Fruit fly (Drosophila melanogaster) whole organism, embryonic: ENCODE data around the gene ABCB7.

Source experiments
- Atf-2 ChIP-seq: fragments of 200-800 bp; sonication (Bioruptor generic); optimal IDR thresholded peaks from 2 replicates; lab custom pipeline; 2016; ENCODE audit warnings: missing biosample characterization, missing genetic modification characterization
- Atf6 ChIP-seq: fragments of 200-800 bp; sonication (Bioruptor generic); IDR thresholded peaks from 2 replicates; pipeline ENCODE4 v1.3.6; 2022; ENCODE audit warnings: missing biosample characterization, missing genetic modification characterization
- CG11093 ChIP-seq: fragments of 200-800 bp; sonication (Bioruptor generic); IDR thresholded peaks from 3 replicates; pipeline ENCODE4 v1.3.6; 2022; ENCODE audit warnings: missing biosample characterization, missing genetic modification characterization
- CG12299 ChIP-seq: fragments of 200-800 bp; sonication (Bioruptor generic); optimal IDR thresholded peaks from 2 replicates; lab custom pipeline; 2018; ENCODE audit warnings: missing biosample characterization, mild to moderate bottlenecking, missing genetic modification characterization
- CG1233 ChIP-seq: fragments of 200-800 bp; sonication (Bioruptor generic); optimal IDR thresholded peaks from 4 replicates; lab custom pipeline; 2018; ENCODE audit warnings: missing biosample characterization, mild to moderate bottlenecking, missing genetic modification characterization
- CG12659 ChIP-seq: fragments of 200-800 bp; sonication (Bioruptor generic); optimal IDR thresholded peaks from 3 replicates; lab custom pipeline; 2017; ENCODE audit warnings: mild to moderate bottlenecking, missing biosample characterization, missing genetic modification reagents, missing genetic modification characterization
- CG13123 ChIP-seq: fragments of 200-800 bp; sonication (Bioruptor generic); optimal IDR thresholded peaks from 2 replicates; lab custom pipeline; 2016; ENCODE audit warnings: missing biosample characterization, missing genetic modification characterization
- CG14441 ChIP-seq: fragments of 200-800 bp; sonication (Bioruptor generic); IDR thresholded peaks from 2 replicates; pipeline ENCODE4 v1.3.6; 2022; ENCODE audit warnings: missing biosample characterization, missing genetic modification characterization
- CG14860 ChIP-seq: fragments of 200-800 bp; sonication (Bioruptor generic); IDR thresholded peaks from 3 replicates; pipeline ENCODE4 v1.3.6; 2022; ENCODE audit warnings: missing biosample characterization, missing genetic modification characterization; ENCODE audit not compliant: partially characterized antibody
- CG15479 ChIP-seq: fragments of 200-800 bp; sonication (Bioruptor generic); optimal IDR thresholded peaks from 3 replicates; lab custom pipeline; 2019; ENCODE audit warnings: missing biosample characterization, mild to moderate bottlenecking, missing genetic modification characterization, moderate library complexity
- CG1832 ChIP-seq: fragments of 200-800 bp; sonication (Bioruptor generic); optimal IDR thresholded peaks from 2 replicates; lab custom pipeline; 2017; ENCODE audit warnings: missing biosample characterization, mild to moderate bottlenecking, missing genetic modification characterization, inconsistent platforms
- CG2678 ChIP-seq: fragments of 200-800 bp; sonication (Bioruptor generic); optimal IDR thresholded peaks from 3 replicates; lab custom pipeline; 2019; ENCODE audit warnings: missing biosample characterization, mild to moderate bottlenecking, missing genetic modification characterization, moderate library complexity
- CG31441 ChIP-seq: fragments of 200-800 bp; sonication (Bioruptor generic); IDR thresholded peaks from 2 replicates; pipeline ENCODE4 v1.3.6; 2022; ENCODE audit warnings: missing biosample characterization, missing genetic modification characterization
- CG3281 ChIP-seq: fragments of 200-800 bp; sonication (Bioruptor generic); optimal IDR thresholded peaks from 3 replicates; lab custom pipeline; 2017; ENCODE audit warnings: missing biosample characterization, mild to moderate bottlenecking, missing genetic modification characterization
- CG33213 ChIP-seq: fragments of 200-800 bp; sonication (Bioruptor generic); optimal IDR thresholded peaks from 3 replicates; lab custom pipeline; 2016; ENCODE audit warnings: missing biosample characterization, missing genetic modification characterization
- CG34224 ChIP-seq: fragments of 200-800 bp; sonication (Bioruptor generic); IDR thresholded peaks from 3 replicates; pipeline ENCODE4 v1.3.6; 2022; ENCODE audit warnings: missing biosample characterization, missing genetic modification characterization; ENCODE audit not compliant: partially characterized antibody
- CG34422 ChIP-seq: fragments of 200-800 bp; sonication (Bioruptor generic); IDR thresholded peaks from 3 replicates; pipeline ENCODE4 v1.3.6; 2022; ENCODE audit warnings: missing biosample characterization, missing genetic modification characterization
- CG6683 ChIP-seq: fragments of 200-800 bp; sonication (Bioruptor generic); optimal IDR thresholded peaks from 2 replicates; lab custom pipeline; 2017; ENCODE audit warnings: missing biosample characterization, mild to moderate bottlenecking, missing genetic modification characterization, missing genetic modification reagents
- CG7271 ChIP-seq: fragments of 200-800 bp; sonication (Bioruptor generic); optimal IDR thresholded peaks from 2 replicates; lab custom pipeline; 2018; ENCODE audit warnings: missing biosample characterization, mild to moderate bottlenecking, missing genetic modification characterization, moderate library complexity
- CG7556 ChIP-seq: fragments of 200-800 bp; sonication (Bioruptor generic); optimal IDR thresholded peaks from 2 replicates; lab custom pipeline; 2017; ENCODE audit warnings: missing biosample characterization, mild to moderate bottlenecking, missing genetic modification characterization
- CG7963 ChIP-seq: fragments of 200-800 bp; sonication (Bioruptor generic); IDR thresholded peaks from 3 replicates; pipeline ENCODE4 v1.3.6; 2022; ENCODE audit warnings: missing biosample characterization, missing genetic modification characterization; ENCODE audit not compliant: partially characterized antibody
- CG8089 ChIP-seq: fragments of 200-800 bp; sonication (Bioruptor generic); optimal IDR thresholded peaks from 3 replicates; lab custom pipeline; 2016; ENCODE audit warnings: missing biosample characterization, missing genetic modification characterization
- CG9215 ChIP-seq: fragments of 200-800 bp; sonication (Bioruptor generic); IDR thresholded peaks from 2 replicates; pipeline ENCODE4 v1.3.6; 2022; ENCODE audit warnings: missing biosample characterization, missing genetic modification characterization
- CG9437 ChIP-seq: fragments of 200-800 bp; sonication (Bioruptor generic); optimal IDR thresholded peaks from 2 replicates; lab custom pipeline; 2018; ENCODE audit warnings: missing biosample characterization, mild to moderate bottlenecking, missing genetic modification characterization
- Ets97D ChIP-seq: fragments of 200-800 bp; sonication (Bioruptor generic); optimal IDR thresholded peaks from 3 replicates; lab custom pipeline; 2016; ENCODE audit warnings: missing biosample characterization, missing genetic modification characterization
- HLH4C ChIP-seq: fragments of 200-800 bp; sonication (Bioruptor generic); IDR thresholded peaks from 3 replicates; pipeline ENCODE4 v1.3.6; 2022; ENCODE audit warnings: missing biosample characterization, missing genetic modification characterization; ENCODE audit not compliant: partially characterized antibody
- Hmx ChIP-seq: fragments of 200-800 bp; sonication (Bioruptor generic); optimal IDR thresholded peaks from 2 replicates; lab custom pipeline; 2016; ENCODE audit warnings: missing biosample characterization, missing genetic modification characterization
- Mes4 ChIP-seq: fragments of 200-800 bp; sonication (Bioruptor generic); optimal IDR thresholded peaks from 2 replicates; lab custom pipeline; 2016; ENCODE audit warnings: missing biosample characterization, missing genetic modification characterization
- NK7.1 ChIP-seq: fragments of 200-800 bp; sonication (Bioruptor generic); optimal IDR thresholded peaks from 3 replicates; lab custom pipeline; 2016; ENCODE audit warnings: missing biosample characterization, missing genetic modification characterization
- Opbp ChIP-seq: fragments of 200-800 bp; sonication (Bioruptor generic); IDR thresholded peaks from 3 replicates; pipeline ENCODE4 v1.3.6; 2022; ENCODE audit warnings: missing biosample characterization, missing genetic modification characterization; ENCODE audit not compliant: partially characterized antibody
- PHDP ChIP-seq: fragments of 200-800 bp; sonication (Bioruptor generic); optimal IDR thresholded peaks from 3 replicates; lab custom pipeline; 2018; ENCODE audit warnings: missing biosample characterization, mild to moderate bottlenecking, missing genetic modification characterization, moderate library complexity
- Taf1 ChIP-seq: fragments of 200-800 bp; sonication (Bioruptor generic); IDR thresholded peaks from 2 replicates; pipeline ENCODE4 v1.3.6; 2022; ENCODE audit warnings: missing biosample characterization, missing genetic modification characterization
- Xrp1 ChIP-seq: fragments of 200-800 bp; sonication (Bioruptor generic); IDR thresholded peaks from 2 replicates; pipeline ENCODE4 v1.3.6; 2022; ENCODE audit warnings: missing biosample characterization, missing genetic modification characterization
- ap ChIP-seq: fragments of 200-800 bp; sonication (Bioruptor generic); IDR thresholded peaks from 2 replicates; pipeline ENCODE4 v1.3.6; 2022; ENCODE audit warnings: missing biosample characterization, missing genetic modification characterization
- bbx ChIP-seq: fragments of 200-800 bp; sonication (Bioruptor generic); IDR thresholded peaks from 2 replicates; pipeline ENCODE4 v1.3.6; 2022; ENCODE audit warnings: missing biosample characterization, missing genetic modification characterization; ENCODE audit not compliant: partially characterized antibody
- bcd ChIP-seq: fragments of 200-800 bp; sonication (Bioruptor generic); optimal IDR thresholded peaks from 2 replicates; lab custom pipeline; 2017; ENCODE audit warnings: missing biosample characterization, mild to moderate bottlenecking, missing genetic modification characterization
- corto ChIP-seq: fragments of 200-800 bp; sonication (Bioruptor generic); optimal IDR thresholded peaks from 2 replicates; lab custom pipeline; 2016; ENCODE audit warnings: missing biosample characterization, mild to moderate bottlenecking, missing genetic modification characterization, moderate library complexity
- croc ChIP-seq: fragments of 200-800 bp; sonication (Bioruptor generic); conservative IDR thresholded peaks from 3 replicates; pipeline ENCODE4 v1.3.6; 2022; ENCODE audit warnings: missing biosample characterization, missing genetic modification characterization
- disco-r ChIP-seq: fragments of 200-800 bp; sonication (Bioruptor generic); optimal IDR thresholded peaks from 2 replicates; lab custom pipeline; 2016; ENCODE audit warnings: missing biosample characterization, missing genetic modification characterization
- dmrt11E ChIP-seq: fragments of 200-800 bp; sonication (Bioruptor generic); optimal IDR thresholded peaks from 3 replicates; lab custom pipeline; 2018; ENCODE audit warnings: missing biosample characterization, mild to moderate bottlenecking, missing genetic modification characterization, moderate library complexity
- fd96Cb ChIP-seq: fragments of 200-800 bp; sonication (Bioruptor generic); optimal IDR thresholded peaks from 2 replicates; lab custom pipeline; 2018; ENCODE audit warnings: missing biosample characterization, mild to moderate bottlenecking, missing genetic modification characterization, moderate library complexity
- gt ChIP-seq: fragments of 200-800 bp; sonication (Bioruptor generic); IDR thresholded peaks from 2 replicates; pipeline ENCODE4 v1.3.6; 2022; ENCODE audit warnings: missing biosample characterization, missing genetic modification characterization
- lmd ChIP-seq: fragments of 200-800 bp; sonication (Bioruptor generic); IDR thresholded peaks from 2 replicates; pipeline ENCODE4 v1.3.6; 2022; ENCODE audit warnings: missing biosample characterization, missing genetic modification characterization
- lola ChIP-seq, 3 experiments: fragments of >200 bp in 2 of 3; fragments of 200-800 bp in 1 of 3; sonication (Bioruptor generic) in 1 of 3; optimal IDR thresholded peaks; 2 replicates each; lab custom pipeline; 2017 to 2019; ENCODE audit warnings: missing biosample characterization in 3 of 3, missing genetic modification characterization in 3 of 3, mild to moderate bottlenecking in 1 of 3, moderate library complexity in 1 of 3
- onecut ChIP-seq: fragments of 200-800 bp; sonication (Bioruptor generic); IDR thresholded peaks from 2 replicates; pipeline ENCODE4 v1.3.6; 2022; ENCODE audit warnings: missing biosample characterization, missing genetic modification characterization
- otp ChIP-seq: fragments of 200-800 bp; sonication (Bioruptor generic); IDR thresholded peaks from 3 replicates; pipeline ENCODE4, ENCODE4 v1.3.6; 2022; ENCODE audit warnings: missing biosample characterization, missing genetic modification characterization
- sr ChIP-seq: fragments of 200-800 bp; sonication (Bioruptor generic); IDR thresholded peaks from 3 replicates; pipeline ENCODE4 v1.3.6; 2022; ENCODE audit warnings: missing biosample characterization, missing genetic modification characterization
- wdn ChIP-seq: fragments of 200-800 bp; sonication (Bioruptor generic); IDR thresholded peaks from 2 replicates; pipeline ENCODE4 v1.3.6; 2022; ENCODE audit warnings: missing biosample characterization, missing genetic modification characterization
- zen ChIP-seq: fragments of 200-800 bp; sonication (Bioruptor generic); optimal IDR thresholded peaks from 3 replicates; lab custom pipeline; 2018; ENCODE audit warnings: missing biosample characterization, mild to moderate bottlenecking, missing genetic modification characterization, moderate library complexity

The ABCB7 gene

dm6 chr3L:1587140-1587849 lies 30.9 kb upstream of the ABCB7 start (continued):
- TF ChIP-seq bbx (GFP tag; lab: Robert Waterston, UW), result no peak
- peak; percentile 56; the same call in 2 of the 3 replicates for TF ChIP-seq sr
- TF ChIP-seq CG13123, result peak; percentile 36
- TF ChIP-seq CG9437, result peak; percentile 33
- TF ChIP-seq CG14860, result no peak
- peak; percentile 74 for TF ChIP-seq NK7.1 (GFP tag; lab: Kevin White, UChicago)
- TF ChIP-seq fd96Cb (tag; lab: Kevin White, UChicago), result peak; percentile 80
- TF ChIP-seq CG12659, result peak; percentile 74
- no peak for TF ChIP-seq CG34224 (GFP tag; lab: Robert Waterston, UW)
- TF ChIP-seq disco-r (GFP tag; lab: Kevin White, UChicago), result peak; percentile 61
- TF ChIP-seq CG11093 (GFP tag; lab: Robert Waterston, UW), result peak; percentile 69
- peak; percentile 85 for TF ChIP-seq onecut (GFP tag; lab: Robert Waterston, UW)
- peak; percentile 77 for TF ChIP-seq wdn (GFP tag; lab: Robert Waterston, UW)
- peak; percentile 85 for TF ChIP-seq Xrp1 (GFP tag; lab: Robert Waterston, UW)
- peak; percentile 58 for TF ChIP-seq Ets97D (GFP tag; lab: Kevin White, UChicago)
- peak; percentile 5 for TF ChIP-seq CG12299
- peak; percentile 14 for TF ChIP-seq dmrt11E (tag; lab: Kevin White, UChicago)
- TF ChIP-seq CG33213 (GFP tag; lab: Kevin White, UChicago), result peak; percentile 69
- peak; percentile 82 for TF ChIP-seq CG3281 (GFP tag; lab: Kevin White, UChicago)
- TF ChIP-seq CG31441 (GFP tag; lab: Robert Waterston, UW), result peak; percentile 64
- peak; percentile 58; the same call in 2 of the 3 replicates for TF ChIP-seq croc (GFP tag; lab: Robert Waterston, UW)
- peak; percentile 61 for TF ChIP-seq CG7556
- no peak for TF ChIP-seq HLH4C (GFP tag; lab: Robert Waterston, UW)
- peak; percentile 92 for TF ChIP-seq CG14441 (GFP tag; lab: Robert Waterston, UW)
- peak; percentile 25 for TF ChIP-seq Atf-2 (GFP tag; lab: Kevin White, UChicago)
- TF ChIP-seq Hmx, result no peak
- TF ChIP-seq CG1832 (GFP tag; lab: Kevin White, UChicago), result no peak
- peak; percentile 82 for TF ChIP-seq CG9215 (GFP tag; lab: Robert Waterston, UW)
- peak; percentile 89 for TF ChIP-seq otp (GFP tag; lab: Robert Waterston, UW)
- TF ChIP-seq lola (GFP tag; optimal IDR thresholded peaks at IDR 0.05; lab: Kevin White, UChicago), result peak in 1 of 3 experiments; percentile 9
- TF ChIP-seq CG2678 (tag; lab: Kevin White, UChicago), result peak; percentile 87
- peak; percentile 92 for TF ChIP-seq lmd
- peak; percentile 88 for TF ChIP-seq Atf6 (GFP tag; lab: Robert Waterston, UW)
- TF ChIP-seq Mes4, result peak; percentile 32
- TF ChIP-seq CG8089, result peak; percentile 38
- peak; percentile 55 for TF ChIP-seq CG6683 (GFP tag; lab: Kevin White, UChicago)
- no peak for TF ChIP-seq CG7271 (tag; lab: Kevin White, UChicago)
- TF ChIP-seq gt (GFP tag; lab: Robert Waterston, UW), result peak; percentile 52; the same call in 1 of the 2 replicates
- TF ChIP-seq PHDP, result peak; percentile 76
- peak; percentile 70; the same call in 1 of the 2 replicates for TF ChIP-seq Taf1 (GFP tag; lab: Robert Waterston, UW)
- TF ChIP-seq Opbp, result no peak
- peak; percentile 63 for TF ChIP-seq ap (GFP tag; lab: Robert Waterston, UW)
- peak; percentile 91 for TF ChIP-seq CG34422 (GFP tag; lab: Robert Waterston, UW)
- TF ChIP-seq CG1233, result peak; percentile 74
- peak; percentile 75 for TF ChIP-seq bcd (GFP tag; lab: Kevin White, UChicago)
- TF ChIP-seq CG7963 (GFP tag; lab: Robert Waterston, UW), result no peak
- no peak for TF ChIP-seq CG15479 (GFP tag; lab: Kevin White, UChicago)
- TF ChIP-seq corto (GFP tag; lab: Kevin White, UChicago), result no peak
- TF ChIP-seq zen (tag; lab: Kevin White, UChicago), result peak; percentile 64
